Fruit fly (Drosophila melanogaster) whole organism, embryonic: Measurements from ENCODE around the gene Uba4.

Source experiments
- Atf3 ChIP-seq: fragments of 200-800 bp; sonication (Bioruptor generic); optimal IDR thresholded peaks from 3 replicates; lab custom pipeline; 2016; ENCODE audit warnings: missing biosample characterization, missing genetic modification characterization
- Atf6 ChIP-seq: fragments of 200-800 bp; sonication (Bioruptor generic); IDR thresholded peaks from 2 replicates; pipeline ENCODE4 v1.3.6; 2022; ENCODE audit warnings: missing biosample characterization, missing genetic modification characterization
- Awh ChIP-seq: fragments of 200-800 bp; sonication (Bioruptor generic); IDR thresholded peaks from 2 replicates; pipeline ENCODE4, ENCODE4 v1.3.6; 2022; ENCODE audit warnings: missing biosample characterization, missing genetic modification characterization
- B-H1 ChIP-seq: fragments of 200-800 bp; sonication (Bioruptor generic); IDR thresholded peaks from 3 replicates; pipeline ENCODE4 v1.3.6; 2022; ENCODE audit warnings: missing biosample characterization, missing genetic modification characterization
- Bdp1 ChIP-seq: fragments of 200-800 bp; sonication (Bioruptor generic); optimal IDR thresholded peaks from 3 replicates; lab custom pipeline; 2016; ENCODE audit warnings: missing biosample characterization, missing genetic modification characterization
- CG11093 ChIP-seq: fragments of 200-800 bp; sonication (Bioruptor generic); IDR thresholded peaks from 3 replicates; pipeline ENCODE4 v1.3.6; 2022; ENCODE audit warnings: missing biosample characterization, missing genetic modification characterization
- CG11398 ChIP-seq: fragments of 200-800 bp; sonication (Bioruptor generic); optimal IDR thresholded peaks from 2 replicates; lab custom pipeline; 2016; ENCODE audit warnings: missing biosample characterization, missing genetic modification characterization
- CG14860 ChIP-seq: fragments of 200-800 bp; sonication (Bioruptor generic); IDR thresholded peaks from 3 replicates; pipeline ENCODE4 v1.3.6; 2022; ENCODE audit warnings: missing biosample characterization, missing genetic modification characterization; ENCODE audit not compliant: partially characterized antibody
- CG1603 ChIP-seq: fragments of 200-800 bp; sonication (Bioruptor generic); optimal IDR thresholded peaks from 2 replicates; lab custom pipeline; 2019; ENCODE audit warnings: missing biosample characterization, mild to moderate bottlenecking, missing genetic modification characterization, moderate library complexity
- CG16813 ChIP-seq: fragments of 200-800 bp; sonication (Bioruptor generic); IDR thresholded peaks from 3 replicates; pipeline ENCODE4 v1.3.6; 2022; ENCODE audit warnings: missing biosample characterization, missing genetic modification characterization; ENCODE audit not compliant: partially characterized antibody
- CG17829 ChIP-seq: fragments of 200-800 bp; optimal IDR thresholded peaks from 2 replicates; lab custom pipeline; 2019; ENCODE audit warnings: missing biosample characterization, mild to moderate bottlenecking, missing genetic modification characterization, moderate library complexity
- CG18476 ChIP-seq: fragments of 200-800 bp; sonication (Bioruptor generic); optimal IDR thresholded peaks from 2 replicates; lab custom pipeline; 2016; ENCODE audit warnings: missing biosample characterization, mild to moderate bottlenecking, missing genetic modification characterization
- CG2199 ChIP-seq: fragments of 200-800 bp; sonication (Bioruptor generic); IDR thresholded peaks from 3 replicates; pipeline ENCODE4 v1.3.6; 2022; ENCODE audit warnings: missing biosample characterization, missing genetic modification characterization
- CG2889 ChIP-seq: fragments of 200-800 bp; sonication (Bioruptor generic); IDR thresholded peaks from 3 replicates; pipeline ENCODE4 v1.3.6; 2022; ENCODE audit warnings: missing biosample characterization, missing genetic modification characterization
- CG6254 ChIP-seq: fragments of 200-800 bp; sonication (Bioruptor generic); optimal IDR thresholded peaks from 3 replicates; lab custom pipeline; 2017; ENCODE audit warnings: mild to moderate bottlenecking, missing biosample characterization, missing genetic modification reagents, missing genetic modification characterization
- CG6654 ChIP-seq: fragments of 200-800 bp; sonication (Bioruptor generic); optimal IDR thresholded peaks from 2 replicates; lab custom pipeline; 2017; ENCODE audit warnings: missing biosample characterization, mild to moderate bottlenecking, missing genetic modification characterization
- CG8924 ChIP-seq: fragments of 200-800 bp; optimal IDR thresholded peaks from 3 replicates; lab custom pipeline; 2019; ENCODE audit warnings: missing biosample characterization, mild to moderate bottlenecking, missing genetic modification characterization, moderate library complexity
- CG9797 ChIP-seq: fragments of 200-800 bp; sonication (Bioruptor generic); optimal IDR thresholded peaks from 3 replicates; lab custom pipeline; 2018; ENCODE audit warnings: missing biosample characterization, mild to moderate bottlenecking, missing genetic modification characterization
- CTCF ChIP-seq: fragments of 200-800 bp; sonication (Bioruptor generic); optimal IDR thresholded peaks from 2 replicates; lab custom pipeline; 2017; ENCODE audit warnings: missing biosample characterization, mild to moderate bottlenecking, missing genetic modification characterization, moderate library complexity
- Dip3 ChIP-seq: fragments of 200-800 bp; sonication (Bioruptor generic); optimal IDR thresholded peaks from 3 replicates; lab custom pipeline; 2016; ENCODE audit warnings: missing biosample characterization, missing genetic modification characterization
- Dll ChIP-seq: fragments of 200-800 bp; sonication (Bioruptor generic); IDR thresholded peaks from 4 replicates; pipeline ENCODE4 v1.3.6; 2022; ENCODE audit warnings: missing biosample characterization, missing genetic modification characterization; ENCODE audit not compliant: partially characterized antibody
- Hsf ChIP-seq: fragments of 200-800 bp; sonication (Bioruptor generic); optimal IDR thresholded peaks from 3 replicates; lab custom pipeline; 2016; ENCODE audit warnings: missing biosample characterization, missing genetic modification characterization
- Lhr ChIP-seq: fragments of 200-800 bp; sonication (Bioruptor generic); optimal IDR thresholded peaks from 3 replicates; lab custom pipeline; 2017; ENCODE audit warnings: mild to moderate bottlenecking, missing biosample characterization, missing genetic modification reagents, missing genetic modification characterization
- NC2α ChIP-seq: fragments of 200-800 bp; sonication (Bioruptor generic); optimal IDR thresholded peaks from 2 replicates; lab custom pipeline; 2016; ENCODE audit warnings: missing biosample characterization, missing genetic modification characterization
- Oaz ChIP-seq: fragments of 200-800 bp; sonication (Bioruptor generic); IDR thresholded peaks from 2 replicates; pipeline ENCODE4 v1.3.6; 2022; ENCODE audit warnings: missing biosample characterization, missing genetic modification characterization
- Rfx ChIP-seq: fragments of 200-800 bp; sonication (Bioruptor generic); IDR thresholded peaks from 2 replicates; pipeline ENCODE4 v1.3.6; 2022; ENCODE audit warnings: missing biosample characterization, missing genetic modification characterization
- Scr ChIP-seq: fragments of 200-800 bp; sonication (Bioruptor generic); IDR thresholded peaks from 2 replicates; pipeline ENCODE4 v1.3.6; 2022; ENCODE audit warnings: missing biosample characterization, missing genetic modification characterization; ENCODE audit not compliant: partially characterized antibody
- Stat92E ChIP-seq, 3 experiments: fragments of >200 bp in 2 of 3; fragments of 200-800 bp in 1 of 3; sonication (Bioruptor generic) in 1 of 3; optimal IDR thresholded peaks; 2 replicates each; lab custom pipeline; 2017 to 2019; ENCODE audit warnings: missing biosample characterization in 3 of 3, missing genetic modification characterization in 3 of 3, mild to moderate bottlenecking in 1 of 3, moderate library complexity in 1 of 3
- abd-A ChIP-seq: fragments of 200-800 bp; sonication (Bioruptor generic); optimal IDR thresholded peaks from 3 replicates; lab custom pipeline; 2019; ENCODE audit warnings: missing biosample characterization, mild to moderate bottlenecking, missing genetic modification characterization, moderate library complexity
- amos ChIP-seq: fragments of 200-800 bp; sonication (Bioruptor generic); IDR thresholded peaks from 2 replicates; pipeline ENCODE4 v1.3.6; 2022; ENCODE audit warnings: missing biosample characterization, missing genetic modification characterization; ENCODE audit not compliant: partially characterized antibody
- crol ChIP-seq: fragments of 200-800 bp; sonication (Bioruptor generic); IDR thresholded peaks from 2 replicates; pipeline ENCODE4 v1.3.6; 2022; ENCODE audit warnings: missing biosample characterization, missing genetic modification characterization
- disco-r ChIP-seq: fragments of 200-800 bp; sonication (Bioruptor generic); optimal IDR thresholded peaks from 2 replicates; lab custom pipeline; 2016; ENCODE audit warnings: missing biosample characterization, missing genetic modification characterization
- en ChIP-seq: fragments of 200-800 bp; sonication (Bioruptor generic); optimal IDR thresholded peaks from 2 replicates; lab custom pipeline; 2016; ENCODE audit warnings: missing biosample characterization, missing genetic modification characterization
- fru ChIP-seq: fragments of >200 bp; optimal IDR thresholded peaks from 2 replicates; lab custom pipeline; 2017
- ftz-f1 ChIP-seq: fragments of 200-800 bp; sonication (Bioruptor generic); optimal IDR thresholded peaks from 2 replicates; lab custom pipeline; 2016; ENCODE audit warnings: missing biosample characterization, missing genetic modification characterization
- gem ChIP-seq: fragments of 200-800 bp; sonication (Bioruptor generic); optimal IDR thresholded peaks from 2 replicates; lab custom pipeline; 2019; ENCODE audit warnings: missing biosample characterization, mild to moderate bottlenecking, missing genetic modification characterization, moderate library complexity
- hbn ChIP-seq: fragments of 200-800 bp; sonication (Bioruptor generic); IDR thresholded peaks from 2 replicates; pipeline ENCODE4 v1.3.6; 2022; ENCODE audit warnings: missing biosample characterization, missing genetic modification characterization; ENCODE audit not compliant: partially characterized antibody
- ind ChIP-seq: fragments of 200-800 bp; sonication (Bioruptor generic); optimal IDR thresholded peaks from 3 replicates; lab custom pipeline; 2016; ENCODE audit warnings: missing biosample characterization, missing genetic modification characterization
- jigr1 ChIP-seq: fragments of 200-800 bp; sonication (Bioruptor generic); IDR thresholded peaks from 3 replicates; pipeline ENCODE4 v1.3.6; 2022; ENCODE audit warnings: missing biosample characterization, missing genetic modification characterization
- nerfin-2 ChIP-seq: fragments of 200-800 bp; sonication (Bioruptor generic); IDR thresholded peaks from 2 replicates; pipeline ENCODE4 v1.3.6; 2022; ENCODE audit warnings: missing biosample characterization, missing genetic modification characterization; ENCODE audit not compliant: partially characterized antibody
- pum ChIP-seq: fragments of 200-800 bp; sonication (Bioruptor generic); optimal IDR thresholded peaks from 2 replicates; lab custom pipeline; 2016; ENCODE audit warnings: missing biosample characterization, missing genetic modification characterization
- schlank ChIP-seq: fragments of 200-800 bp; sonication (Bioruptor generic); optimal IDR thresholded peaks from 2 replicates; lab custom pipeline; 2018; ENCODE audit warnings: missing biosample characterization, mild to moderate bottlenecking, missing genetic modification characterization
- sd ChIP-seq: fragments of 200-800 bp; sonication (Bioruptor generic); optimal IDR thresholded peaks from 3 replicates; lab custom pipeline; 2018; ENCODE audit warnings: missing biosample characterization, mild to moderate bottlenecking, missing genetic modification characterization, moderate library complexity
- sens ChIP-seq: fragments of 200-800 bp; sonication (Bioruptor generic); peaks from one replicate; lab custom pipeline; 2016; ENCODE audit warnings: missing biosample characterization, missing genetic modification characterization
- slou ChIP-seq: fragments of 200-800 bp; sonication (Bioruptor generic); optimal IDR thresholded peaks from 3 replicates; lab custom pipeline; 2016; ENCODE audit warnings: missing biosample characterization, missing genetic modification characterization
- so ChIP-seq: fragments of 200-800 bp; sonication (Bioruptor generic); IDR thresholded peaks from 3 replicates; pipeline ENCODE4 v1.3.6; 2022; ENCODE audit warnings: missing biosample characterization, missing genetic modification characterization
- sqz ChIP-seq: fragments of 200-800 bp; sonication (Bioruptor generic); optimal IDR thresholded peaks from 3 replicates; lab custom pipeline; 2018; ENCODE audit warnings: missing biosample characterization, mild to moderate bottlenecking, missing genetic modification characterization
- tgo ChIP-seq: fragments of 200-800 bp; sonication (Bioruptor generic); IDR thresholded peaks from 3 replicates; pipeline ENCODE4 v1.3.6; 2022; ENCODE audit warnings: missing biosample characterization, missing genetic modification characterization
- tna ChIP-seq: fragments of 200-800 bp; sonication (Bioruptor generic); IDR thresholded peaks from 2 replicates; pipeline ENCODE4 v1.3.6; 2022; ENCODE audit warnings: missing biosample characterization, missing genetic modification characterization; ENCODE audit not compliant: partially characterized antibody
- wek ChIP-seq: fragments of 200-800 bp; sonication (Bioruptor generic); optimal IDR thresholded peaks from 3 replicates; lab custom pipeline; 2018; ENCODE audit warnings: missing biosample characterization, mild to moderate bottlenecking, missing genetic modification characterization, moderate library complexity

Uba4 gene

dm6 chr2L:8481623-8482424 is 35.4 kb upstream of the Uba4 start, which contains the start of gene CG43796 (continued):
- TF ChIP-seq Hsf (no peak), jigr1 (GFP tag; lab: Robert Waterston, UW) (no peak), wek (GFP tag; lab: Kevin White, UChicago) (no peak), Oaz (no peak), sqz (GFP tag; lab: Kevin White, UChicago) (no peak), ftz-f1 (no peak), sens (GFP tag; lab: Kevin White, UChicago) (peak; percentile 81), en (no peak), fru (lab: Kevin White, UChicago) (no peak), Rfx (GFP tag; lab: Robert Waterston, UW) (no peak), Stat92E (GFP tag; optimal IDR thresholded peaks at IDR 0.05; lab: Kevin White, UChicago) (peak in 1 of 3 experiments; percentile 31), Lhr (GFP tag; lab: Kevin White, UChicago) (no peak), Scr (GFP tag; lab: Robert Waterston, UW) (peak; percentile 65), CG18476 (GFP tag; lab: Kevin White, UChicago) (no peak), hbn (GFP tag; lab: Robert Waterston, UW) (no peak), schlank (tag; lab: Kevin White, UChicago) (no peak), Dll (GFP tag; lab: Robert Waterston, UW) (peak; percentile 62; the same call in 2 of the 4 replicates), CTCF (GFP tag; lab: Kevin White, UChicago) (peak; percentile 26), CG6654 (GFP tag; lab: Kevin White, UChicago) (no peak), Atf6 (GFP tag; lab: Robert Waterston, UW) (no peak), slou (no peak), CG9797 (GFP tag; lab: Kevin White, UChicago) (no peak), CG11398 (GFP tag; lab: Kevin White, UChicago) (no peak), Atf3 (no peak), Bdp1 (GFP tag; lab: Kevin White, UChicago) (peak; percentile 97), amos (GFP tag; lab: Robert Waterston, UW) (peak; percentile 69), CG11093 (no peak), crol (GFP tag; lab: Robert Waterston, UW) (no peak), CG8924 (no peak), CG1603 (tag; lab: Kevin White, UChicago) (no peak), pum (GFP tag; lab: Kevin White, UChicago) (no peak), Awh (no peak), so (GFP tag; lab: Robert Waterston, UW) (no peak), CG6254 (GFP tag; lab: Kevin White, UChicago) (no peak), Dip3 (GFP tag; lab: Kevin White, UChicago) (no peak), CG17829 (tag; lab: Kevin White, UChicago) (no peak), CG16813 (peak; percentile 83), abd-A (tag; lab: Kevin White, UChicago) (no peak), tna (peak; percentile 58; the same call in 1 of the 2 replicates), CG14860 (GFP tag; lab: Robert Waterston, UW) (peak; percentile 60), B-H1 (no peak), NC2α (GFP tag; lab: Kevin White, UChicago) (no peak), ind (GFP tag; lab: Kevin White, UChicago) (no peak), nerfin-2 (GFP tag; lab: Robert Waterston, UW) (peak; percentile 51; the same call in 1 of the 2 replicates), tgo (GFP tag; lab: Robert Waterston, UW) (no peak), gem (no peak), disco-r (GFP tag; lab: Kevin White, UChicago) (no peak), CG2889 (GFP tag; lab: Robert Waterston, UW) (no peak), sd (tag; lab: Kevin White, UChicago) (peak; percentile 0), CG2199 (GFP tag; lab: Robert Waterston, UW) (no peak)
